Fruit fly (Drosophila melanogaster): ENCODE results near the gene CG6686.
"Not testable (repeated sequence)": the region's sequence is repeated elsewhere in the genome, so short reads cannot be mapped to it uniquely, and the experiment has no call there.

Gene CG6686

DNA sequence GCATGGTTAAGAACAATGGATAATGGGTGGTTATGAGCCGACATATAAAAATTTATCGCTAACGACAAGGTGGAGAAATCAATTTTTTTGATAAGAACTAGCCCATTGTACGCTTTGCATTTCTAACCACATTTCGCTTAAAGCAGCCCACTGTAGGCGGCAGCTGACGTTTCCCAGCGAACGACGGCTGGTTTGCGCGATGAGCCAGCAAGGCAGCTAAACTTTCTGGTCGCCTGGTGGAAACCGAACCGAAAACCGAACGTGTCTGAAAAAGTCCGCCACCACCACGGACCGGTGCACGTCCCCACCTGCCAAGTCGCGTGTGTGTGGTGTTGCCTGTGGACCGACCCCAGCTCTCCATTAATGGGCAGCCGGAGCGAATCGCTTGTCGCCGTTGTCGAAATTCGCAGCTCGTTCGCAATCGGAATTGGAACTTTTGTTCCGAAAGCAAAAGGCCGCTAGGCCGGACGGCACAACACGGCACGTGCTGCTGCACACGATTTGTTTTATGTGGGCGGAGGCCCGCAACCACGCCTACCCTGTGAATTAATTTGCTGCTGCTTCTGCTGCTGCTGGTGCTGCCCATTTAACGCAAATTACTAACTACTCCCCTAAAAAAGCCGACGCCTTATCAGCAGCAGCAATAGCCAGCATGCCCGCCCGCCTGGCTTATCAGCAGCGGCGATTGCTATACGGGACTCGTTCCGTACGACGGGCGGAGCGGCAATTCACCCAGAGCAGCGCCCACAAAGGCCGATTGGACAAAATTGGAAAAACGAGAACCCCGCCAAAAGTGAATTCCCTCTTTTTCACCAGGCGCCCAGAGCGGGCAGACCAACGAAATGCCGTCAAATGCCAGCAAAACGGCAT lies 15.3 kb upstream of the CG6686 start (continued):
- TF ChIP-seq Sox102F (GFP tag; optimal IDR thresholded peaks at IDR 0.05): peak; percentile 7
- TF ChIP-seq Eip78C (GFP tag): peak; percentile 80
- TF ChIP-seq Blimp-1 (GFP tag; optimal IDR thresholded peaks at IDR 0.05): peak; percentile 35
- TF ChIP-seq CG6854 (GFP tag; optimal IDR thresholded peaks at IDR 0.05): peak; percentile 99
- peak; percentile 16 for TF ChIP-seq CG3032 (tag; optimal IDR thresholded peaks at IDR 0.05)

DNA sequence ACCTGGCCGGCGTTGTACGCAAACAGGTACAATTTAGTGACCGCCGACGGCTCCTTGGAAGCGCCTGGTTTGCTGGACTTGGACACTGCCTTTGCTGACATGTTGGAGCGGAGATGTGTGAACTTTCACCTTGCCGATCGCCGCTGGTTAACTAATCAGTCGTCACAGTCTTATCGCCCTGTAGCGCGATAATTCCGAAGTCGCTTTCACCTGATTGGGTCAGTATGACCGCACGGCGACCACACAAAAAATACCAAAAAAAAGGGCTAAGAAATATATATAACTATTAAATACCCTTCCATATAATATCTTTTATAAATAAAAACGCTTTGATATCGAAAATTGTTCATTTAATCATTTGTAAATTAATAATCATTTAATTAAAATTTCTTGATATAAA lies 14.2 kb upstream of the CG6686 start, which contains the start of gene Hacd1:
Gene Hacd1, minus strand, starts transcription at position 216 of the 400 bp plus-strand sequence.
- no peak for TF ChIP-seq CG8319 (GFP tag; optimal IDR thresholded peaks at IDR 0.05)
- peak; percentile 92 for TF ChIP-seq svp (GFP tag)

DNA sequence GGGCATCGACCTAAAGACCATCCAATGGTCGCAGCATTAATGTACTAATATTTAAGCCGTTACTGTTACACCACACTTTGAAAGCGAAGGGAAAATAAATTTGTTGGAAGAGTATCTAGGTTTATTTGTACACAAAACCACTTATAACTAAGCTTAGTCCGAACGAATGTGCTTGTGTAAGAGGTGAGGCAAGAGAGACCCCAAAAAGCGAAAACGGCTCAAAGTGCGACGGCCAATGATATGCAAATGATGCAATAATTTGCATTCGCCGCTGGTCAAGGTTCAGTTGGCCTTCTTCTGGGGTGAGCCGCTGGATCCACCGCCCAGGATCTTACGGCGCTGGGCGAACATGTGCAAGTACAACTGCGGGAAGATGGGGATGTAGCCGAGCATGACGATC lies 13.3 kb upstream of the CG6686 start:
- TF ChIP-seq svp (GFP tag) (peak; percentile 55), CG9139 (GFP tag; optimal IDR thresholded peaks at IDR 0.05) (no peak)

DNA sequence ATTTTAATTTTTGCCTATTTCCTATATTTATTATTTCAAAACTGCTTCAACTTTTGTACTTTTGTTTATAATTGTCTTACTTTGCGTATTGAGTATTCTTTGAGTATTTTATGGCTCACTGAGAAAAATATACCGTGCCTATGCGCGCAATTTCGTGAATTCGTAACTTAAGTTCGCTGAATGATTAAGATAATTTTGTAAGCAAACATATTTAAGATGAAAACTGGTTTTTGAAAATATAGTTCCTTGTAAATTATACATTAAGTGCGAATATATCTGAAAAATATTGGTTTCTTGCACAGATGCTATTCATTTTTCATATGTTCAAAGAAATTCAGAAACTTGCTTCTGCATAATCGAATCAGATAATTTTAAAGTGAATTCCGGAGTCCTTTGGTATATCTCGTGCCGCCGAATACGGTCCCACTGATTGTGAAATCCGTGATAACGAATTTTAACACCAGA lies 11.4 kb upstream of the CG6686 start, which contains the start of the genes CG18787 and Nfs1:
Gene CG18787, minus strand, starts transcription at position 101 of the 465 bp plus-strand sequence.
Gene Nfs1, plus strand, starts transcription at position 415 of the 465 bp plus-strand sequence.
- not testable (repeated sequence) for TF ChIP-seq CG3032 (tag; optimal IDR thresholded peaks at IDR 0.05); esn (GFP tag; optimal IDR thresholded peaks at IDR 0.05); CG6808 (GFP tag; optimal IDR thresholded peaks at IDR 0.05)

DNA sequence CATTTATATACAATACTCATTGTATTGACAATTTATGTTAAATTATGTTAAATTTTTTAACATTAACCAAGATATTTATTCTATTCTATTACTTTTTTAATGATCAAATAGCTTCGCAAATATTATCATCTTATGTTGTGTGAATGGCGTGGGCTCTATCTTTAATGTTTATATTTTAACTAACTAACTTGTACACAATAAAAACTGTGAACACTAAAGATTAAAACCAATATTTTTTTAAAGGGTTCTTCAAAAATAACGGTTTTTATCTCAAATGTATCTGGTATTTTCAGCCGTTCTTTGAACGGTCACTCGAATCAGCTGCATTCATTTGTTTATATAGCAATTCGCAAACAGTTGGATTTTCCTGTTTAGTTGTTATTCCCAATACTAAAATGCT lies 8.7 kb upstream of the CG6686 start, which contains the start of gene Ada1-1:
Gene Ada1-1, plus strand, starts transcription at position 301 of the 400 bp plus-strand sequence.
- not testable (repeated sequence) for TF ChIP-seq CG7368 (GFP tag; optimal IDR thresholded peaks at IDR 0.05); eg (GFP tag; IDR thresholded peaks at IDR 0.05); CG9139 (GFP tag; optimal IDR thresholded peaks at IDR 0.05)

DNA sequence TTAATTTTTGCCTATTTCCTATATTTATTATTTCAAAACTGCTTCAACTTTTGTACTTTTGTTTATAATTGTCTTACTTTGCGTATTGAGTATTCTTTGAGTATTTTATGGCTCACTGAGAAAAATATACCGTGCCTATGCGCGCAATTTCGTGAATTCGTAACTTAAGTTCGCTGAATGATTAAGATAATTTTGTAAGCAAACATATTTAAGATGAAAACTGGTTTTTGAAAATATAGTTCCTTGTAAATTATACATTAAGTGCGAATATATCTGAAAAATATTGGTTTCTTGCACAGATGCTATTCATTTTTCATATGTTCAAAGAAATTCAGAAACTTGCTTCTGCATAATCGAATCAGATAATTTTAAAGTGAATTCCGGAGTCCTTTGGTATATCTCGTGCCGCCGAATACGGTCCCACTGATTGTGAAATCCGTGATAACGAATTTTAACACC lies 7.5 kb upstream of the CG6686 start, which contains the start of the genes CG18789 and Qtzl:
Gene CG18789, minus strand, starts transcription at position 101 of the 459 bp plus-strand sequence.
Gene Qtzl, plus strand, starts transcription at position 409 of the 459 bp plus-strand sequence.
- not testable (repeated sequence) for TF ChIP-seq CG11294 (GFP tag; IDR thresholded peaks at IDR 0.05); vri (GFP tag; optimal IDR thresholded peaks at IDR 0.05); fd59A (GFP tag; optimal IDR thresholded peaks at IDR 0.05)

DNA sequence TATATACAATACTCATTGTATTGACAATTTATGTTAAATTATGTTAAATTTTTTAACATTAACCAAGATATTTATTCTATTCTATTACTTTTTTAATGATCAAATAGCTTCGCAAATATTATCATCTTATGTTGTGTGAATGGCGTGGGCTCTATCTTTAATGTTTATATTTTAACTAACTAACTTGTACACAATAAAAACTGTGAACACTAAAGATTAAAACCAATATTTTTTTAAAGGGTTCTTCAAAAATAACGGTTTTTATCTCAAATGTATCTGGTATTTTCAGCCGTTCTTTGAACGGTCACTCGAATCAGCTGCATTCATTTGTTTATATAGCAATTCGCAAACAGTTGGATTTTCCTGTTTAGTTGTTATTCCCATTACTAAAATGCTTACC lies 4.8 kb upstream of the CG6686 start, which contains the start of gene Ada1-2:
Gene Ada1-2, plus strand, starts transcription at position 301 of the 400 bp plus-strand sequence.
- not testable (repeated sequence) for TF ChIP-seq eg (GFP tag; IDR thresholded peaks at IDR 0.05); Eip93F (GFP tag; optimal IDR thresholded peaks at IDR 0.05); vri (GFP tag; optimal IDR thresholded peaks at IDR 0.05)

DNA sequence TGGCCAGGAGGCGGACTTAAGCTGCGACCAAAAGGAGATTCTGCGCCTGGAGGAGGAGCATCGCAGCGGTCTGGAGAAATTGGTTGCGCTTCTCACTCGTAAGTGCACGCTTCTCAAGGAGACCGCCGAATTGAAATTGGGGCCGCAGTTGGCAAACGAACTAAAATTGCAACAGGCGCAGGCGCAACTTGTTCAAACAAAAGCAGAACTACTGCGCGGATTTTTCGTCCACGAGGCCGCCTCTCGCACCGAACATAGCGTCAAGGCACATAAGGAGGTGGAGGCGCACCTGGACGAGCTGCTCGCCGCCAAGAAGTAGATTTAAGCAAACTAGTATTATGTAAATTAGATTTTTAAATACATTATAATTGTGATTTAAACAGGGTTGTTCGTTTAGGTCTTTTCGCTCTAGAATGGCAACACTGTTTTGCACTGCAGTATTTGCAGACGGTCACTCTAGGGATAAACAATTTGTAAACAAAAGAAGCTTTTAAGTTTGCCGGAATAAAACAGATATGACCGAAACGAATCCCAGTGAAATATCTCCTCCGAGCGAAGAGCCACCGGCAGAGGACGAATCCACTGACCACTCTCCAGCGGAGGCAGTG lies 2.7 kb upstream of the CG6686 start, which contains the start of gene escl:
Gene escl, plus strand, starts transcription at position 470 of the 608 bp plus-strand sequence.
- TF ChIP-seq CG1621 (tag; optimal IDR thresholded peaks at IDR 0.05) (peak; percentile 18), esn (GFP tag; optimal IDR thresholded peaks at IDR 0.05) (peak; percentile 3), fkh (GFP tag; optimal IDR thresholded peaks at IDR 0.05) (peak; percentile 78), dsx (GFP tag; optimal IDR thresholded peaks at IDR 0.05; ENCODE audit: poor library complexity, severe bottlenecking) (peak; percentile 5), eg (GFP tag; IDR thresholded peaks at IDR 0.05) (no peak), achi (GFP tag; optimal IDR thresholded peaks at IDR 0.05) (no peak), Sox14 (GFP tag; optimal IDR thresholded peaks at IDR 0.05) (peak; percentile 66)

Data from whole organism, prepupa.